Worm (Caenorhabditis elegans) whole organism, L4 larva: ENCODE results near the gene ttr-39.

Experiments
- F44E2.7 ChIP-seq: fragments of 200-800 bp; sonication (Bioruptor generic); IDR thresholded peaks from 2 replicates; pipeline ENCODE4 v2.1.2; 2022; ENCODE audit warnings: missing genetic modification characterization, missing compliant biosample characterization
- lin-13 ChIP-seq: fragments of 150-350 bp; optimal IDR thresholded peaks from 2 replicates; lab custom pipeline; 2014; ENCODE audit warnings: missing biosample characterization, missing genetic modification reagents, missing genetic modification characterization

- TF ChIP-seq F44E2.7 (no peak), lin-13 (GFP tag; lab: Kevin White, UChicago) (no peak)
Observed at ce11 chrIV:10065159-10065558, 24.5 kb downstream of the ttr-39 start.
